Worm (Caenorhabditis elegans): ENCODE results near the gene twk-2.

- no peak for TF ChIP-seq ztf-29 (GFP tag; IDR thresholded peaks at IDR 0.05)
- no peak for TF ChIP-seq cog-1 (tag; optimal IDR thresholded peaks at IDR 0.05)
- no peak for TF ChIP-seq flt-1 (GFP tag; IDR thresholded peaks at IDR 0.05)
- no peak for TF ChIP-seq ztf-23 (GFP tag; IDR thresholded peaks at IDR 0.05)
- no peak for TF ChIP-seq med-1 (GFP tag; optimal IDR thresholded peaks at IDR 0.05; ENCODE audit: insufficient read depth)
- no peak for TF ChIP-seq klf-2 (GFP tag; conservative IDR thresholded peaks at IDR 0.05)
- no peak for TF ChIP-seq tab-1 (GFP tag; IDR thresholded peaks at IDR 0.05)
- no peak for TF ChIP-seq T22C8.4 (GFP tag; IDR thresholded peaks at IDR 0.05)
- TF ChIP-seq ref-1 (GFP tag; conservative IDR thresholded peaks at IDR 0.05), result no peak
Observed at ce11 chrII:4453453-4453852, 502 bp upstream of the twk-2 start.

Data from whole organism, midembryonic.